Worm (Caenorhabditis elegans) whole organism, young adult: ENCODE data around the gene pid-5.
"Not testable (repeated sequence)": the region's sequence is repeated elsewhere in the genome, so short reads cannot be mapped to it uniquely, and the experiment has no call there.

ENCODE experiments used
- B0336.3 ChIP-seq: fragments of 200-800 bp; sonication (Bioruptor generic); IDR thresholded peaks from 2 replicates; pipeline ENCODE4 v1.3.6; 2022; ENCODE audit warnings: missing genetic modification characterization, missing compliant biosample characterization
- C17E4.6 ChIP-seq: fragments of 200-800 bp; sonication (Bioruptor generic); IDR thresholded peaks from 2 replicates; pipeline ENCODE4 v1.3.6; 2022; ENCODE audit warnings: missing genetic modification reagents, missing genetic modification characterization, missing compliant biosample characterization
- F10E7.11 ChIP-seq: sonication (generic microtip); optimal IDR thresholded peaks from 2 replicates; lab custom pipeline; 2017; ENCODE audit warnings: mild to moderate bottlenecking, missing genetic modification characterization, moderate library complexity, missing compliant biosample characterization
- F22D6.2 ChIP-seq: sonication (generic microtip); optimal IDR thresholded peaks from 2 replicates; lab custom pipeline; 2016; ENCODE audit warnings: mild to moderate bottlenecking, missing genetic modification characterization, missing compliant biosample characterization
- F33H1.4 ChIP-seq: fragments of 200-800 bp; sonication (Bioruptor generic); IDR thresholded peaks from 2 replicates; pipeline ENCODE4 v1.3.6; 2022; ENCODE audit warnings: missing genetic modification reagents, missing genetic modification characterization, missing compliant biosample characterization
- F49E8.2 ChIP-seq: sonication (generic microtip); optimal IDR thresholded peaks from 3 replicates; lab custom pipeline; 2017; ENCODE audit warnings: missing genetic modification characterization, mild to moderate bottlenecking, missing compliant biosample characterization, antibody characterized with exemption, moderate library complexity; ENCODE audit not compliant: insufficient read depth
- T26A5.8 ChIP-seq: sonication (generic microtip); optimal IDR thresholded peaks from 2 replicates; lab custom pipeline; 2016; ENCODE audit warnings: missing genetic modification characterization, missing compliant biosample characterization
- Y53F4B.3 ChIP-seq: fragments of 200-800 bp; sonication (Bioruptor generic); IDR thresholded peaks from 2 replicates; pipeline ENCODE4 v1.3.6; 2022; ENCODE audit warnings: missing genetic modification reagents, missing genetic modification characterization, missing compliant biosample characterization
- Y56A3A.18 ChIP-seq: fragments of 200-800 bp; sonication (Bioruptor generic); IDR thresholded peaks from 2 replicates; pipeline ENCODE4 v1.3.6; 2022; ENCODE audit warnings: missing genetic modification reagents, missing genetic modification characterization, missing compliant biosample characterization
- Y95B8A.8 ChIP-seq: fragments of 200-800 bp; sonication (Bioruptor generic); IDR thresholded peaks from 2 replicates; pipeline ENCODE4 v1.3.6; 2022; ENCODE audit warnings: missing genetic modification reagents, missing genetic modification characterization, missing compliant biosample characterization
- attf-6 ChIP-seq: fragments of 200-800 bp; sonication (Bioruptor generic); IDR thresholded peaks from 2 replicates; pipeline ENCODE4 v1.3.6; 2022; ENCODE audit warnings: missing genetic modification reagents, missing genetic modification characterization, missing compliant biosample characterization
- bed-1 ChIP-seq: fragments of 200-800 bp; sonication (Bioruptor generic); IDR thresholded peaks from 2 replicates; pipeline ENCODE4 v1.3.6; 2022; ENCODE audit warnings: missing genetic modification reagents, missing genetic modification characterization, missing compliant biosample characterization
- ceh-58 ChIP-seq: fragments of 200-800 bp; sonication (Bioruptor generic); IDR thresholded peaks from 2 replicates; pipeline ENCODE4 v1.3.6; 2022; ENCODE audit warnings: missing genetic modification characterization, missing compliant biosample characterization
- die-1 ChIP-seq: sonication (generic microtip); optimal IDR thresholded peaks from 2 replicates; lab custom pipeline; 2016; ENCODE audit warnings: missing genotype, mild to moderate bottlenecking, missing genetic modification characterization, missing compliant biosample characterization
- dox-1 ChIP-seq: fragments of 200-800 bp; sonication (Bioruptor generic); IDR thresholded peaks from 2 replicates; pipeline ENCODE4 v1.3.6; 2022; ENCODE audit warnings: missing genetic modification reagents, missing genetic modification characterization, missing compliant biosample characterization
- dpff-1 ChIP-seq: sonication (generic microtip); optimal IDR thresholded peaks from 2 replicates; lab custom pipeline; 2017; ENCODE audit warnings: mild to moderate bottlenecking, missing genetic modification characterization, missing compliant biosample characterization
- egl-18 ChIP-seq: fragments of 200-800 bp; sonication (Bioruptor generic); IDR thresholded peaks from 2 replicates; pipeline ENCODE4 v1.3.6; 2022; ENCODE audit warnings: missing genetic modification reagents, missing genetic modification characterization, missing compliant biosample characterization
- egl-44 ChIP-seq: fragments of 200-800 bp; sonication (Bioruptor generic); IDR thresholded peaks from 2 replicates; pipeline ENCODE4 v1.3.6; 2022; ENCODE audit warnings: missing genetic modification reagents, missing genetic modification characterization, missing compliant biosample characterization
- gei-17 ChIP-seq: fragments of 200-800 bp; sonication (Bioruptor generic); optimal IDR thresholded peaks from 2 replicates; lab custom pipeline; 2018; ENCODE audit warnings: mild to moderate bottlenecking, missing genetic modification characterization, missing compliant biosample characterization
- him-1 ChIP-seq: sonication (generic microtip); optimal IDR thresholded peaks from 2 replicates; lab custom pipeline; 2016; ENCODE audit warnings: missing genotype, missing genetic modification reagents, missing genetic modification characterization, missing compliant biosample characterization
- hmg-1.2 ChIP-seq: fragments of 200-800 bp; sonication (Bioruptor generic); IDR thresholded peaks from 2 replicates; pipeline ENCODE4 v1.3.6; 2022; ENCODE audit warnings: missing genetic modification reagents, missing genetic modification characterization, missing compliant biosample characterization
- hmg-20 ChIP-seq: fragments of 200-800 bp; sonication (Bioruptor generic); IDR thresholded peaks from 2 replicates; pipeline ENCODE4 v1.3.6; 2022; ENCODE audit warnings: missing genetic modification reagents, missing genetic modification characterization, missing compliant biosample characterization
- let-607 ChIP-seq, 2 experiments: fragments of 200-800 bp in 1 of 2; sonication (Bioruptor generic) in 1 of 2; sonication (generic microtip) in 1 of 2; optimal IDR thresholded peaks; 2 replicates each; lab custom pipeline; 2016 to 2018; ENCODE audit warnings: mild to moderate bottlenecking in 2 of 2, missing compliant biosample characterization in 2 of 2, missing genetic modification characterization in 2 of 2, moderate library complexity in 2 of 2, missing genotype in 1 of 2
- lin-54 ChIP-seq: fragments of 200-800 bp; sonication (Bioruptor generic); optimal IDR thresholded peaks from 2 replicates; lab custom pipeline; 2018; ENCODE audit warnings: mild to moderate bottlenecking, missing genetic modification characterization, missing compliant biosample characterization
- lir-1 ChIP-seq: fragments of 200-800 bp; sonication (Bioruptor generic); conservative IDR thresholded peaks from 2 replicates; pipeline ENCODE4 v1.3.6; 2022; ENCODE audit warnings: missing genetic modification reagents, missing genetic modification characterization, missing compliant biosample characterization
- madf-3 ChIP-seq: fragments of 200-800 bp; sonication (Bioruptor generic); IDR thresholded peaks from 2 replicates; pipeline ENCODE4 v1.3.6; 2022; ENCODE audit warnings: missing genetic modification reagents, missing genetic modification characterization, missing compliant biosample characterization
- madf-6 ChIP-seq: fragments of 200-800 bp; sonication (Bioruptor generic); IDR thresholded peaks from 2 replicates; pipeline ENCODE4 v1.3.6; 2022; ENCODE audit warnings: missing genetic modification reagents, missing genetic modification characterization, missing compliant biosample characterization
- nfya-2 ChIP-seq: fragments of 200-800 bp; sonication (Bioruptor generic); IDR thresholded peaks from 2 replicates; pipeline ENCODE4 v1.3.6; 2022; ENCODE audit warnings: missing genetic modification reagents, missing genetic modification characterization, missing compliant biosample characterization
- nhr-27 ChIP-seq: fragments of 200-800 bp; sonication (Bioruptor generic); optimal IDR thresholded peaks from 2 replicates; lab custom pipeline; 2018; ENCODE audit warnings: mild to moderate bottlenecking, missing genetic modification characterization, moderate library complexity, missing compliant biosample characterization
- nhr-80 ChIP-seq: sonication (generic microtip); optimal IDR thresholded peaks from 2 replicates; lab custom pipeline; 2016; ENCODE audit warnings: missing genetic modification characterization, missing compliant biosample characterization
- pha-4 ChIP-seq: fragments of 150-350 bp; sonication (generic microtip); optimal IDR thresholded peaks from 2 replicates; lab custom pipeline; 2014; ENCODE audit warnings: missing biosample characterization, missing genetic modification reagents, missing genetic modification characterization
- rec-8 ChIP-seq, 2 experiments: sonication (generic microtip); optimal IDR thresholded peaks; 2 replicates each; lab custom pipeline; 2016; ENCODE audit warnings: mild to moderate bottlenecking in 2 of 2, missing genetic modification characterization in 2 of 2, missing genetic modification reagents in 2 of 2, missing genotype in 2 of 2, missing biosample characterization in 1 of 2, missing compliant biosample characterization in 1 of 2, moderate library complexity in 1 of 2
- sea-2 ChIP-seq: fragments of 200-800 bp; sonication (Bioruptor generic); IDR thresholded peaks from 2 replicates; pipeline ENCODE4 v1.3.6; 2022; ENCODE audit warnings: missing genetic modification characterization, missing compliant biosample characterization
- tbp1 ChIP-seq: fragments of 200-800 bp; sonication (Bioruptor generic); optimal IDR thresholded peaks from 2 replicates; lab custom pipeline; 2018; ENCODE audit warnings: mild to moderate bottlenecking, missing genetic modification characterization, missing compliant biosample characterization
- tbx-9 ChIP-seq: sonication (generic microtip); optimal IDR thresholded peaks from 2 replicates; lab custom pipeline; 2016; ENCODE audit warnings: borderline replicate concordance, missing genetic modification characterization, inconsistent platforms, missing compliant biosample characterization
- unc-130 ChIP-seq: sonication (generic microtip); optimal IDR thresholded peaks from 2 replicates; lab custom pipeline; 2016; ENCODE audit warnings: missing genetic modification reagents, missing genetic modification characterization, missing compliant biosample characterization
- zfh-2 ChIP-seq: fragments of 200-800 bp; sonication (Bioruptor generic); conservative IDR thresholded peaks from 2 replicates; pipeline ENCODE4 v1.3.6; 2022; ENCODE audit warnings: missing genetic modification reagents, missing genetic modification characterization, missing compliant biosample characterization
- ztf-22 ChIP-seq: fragments of 200-800 bp; sonication (Bioruptor generic); optimal IDR thresholded peaks from 2 replicates; lab custom pipeline; 2018; ENCODE audit warnings: mild to moderate bottlenecking, missing genetic modification characterization, moderate library complexity, missing compliant biosample characterization
- ztf-28 ChIP-seq: fragments of 200-800 bp; sonication (Bioruptor generic); IDR thresholded peaks from 2 replicates; pipeline ENCODE4 v1.3.6; 2022; ENCODE audit warnings: missing genetic modification reagents, missing genetic modification characterization, missing compliant biosample characterization

pid-5 gene

ce11 chrV:4199185-4199584 is 23.5 kb downstream of the pid-5 start, which contains the start of gene rpac-40:
Gene rpac-40, plus strand, starts transcription at chrV:4199485.
- TF ChIP-seq dpff-1 (tag; lab: Kevin White, UChicago) (no peak), madf-6 (0 out of 2 replicates have a peak, but pooled peaks have one; percentile 10), F49E8.2 (tag; lab: Kevin White, UChicago) (no peak), egl-44 (GFP tag; lab: Robert Waterston, UW) (no peak), lin-54 (GFP tag; lab: Kevin White, UChicago) (no peak), ztf-22 (GFP tag; lab: Kevin White, UChicago) (no peak)

- TF ChIP-seq nfya-2 (GFP tag; lab: Robert Waterston, UW), result no peak
- TF ChIP-seq Y56A3A.18 (GFP tag; lab: Robert Waterston, UW), result no peak
- no peak for TF ChIP-seq tbx-9
- no peak for TF ChIP-seq gei-17
- TF ChIP-seq nhr-80, result no peak
- no peak for TF ChIP-seq B0336.3 (GFP tag; lab: Robert Waterston, UW)
- TF ChIP-seq F22D6.2 (tag; lab: Kevin White, UChicago), result no peak
- TF ChIP-seq Y95B8A.8 (GFP tag; lab: Robert Waterston, UW), result no peak
- TF ChIP-seq let-607 (tag; optimal IDR thresholded peaks at IDR 0.05; lab: Kevin White, UChicago), result no peak
- no peak for TF ChIP-seq hmg-20 (GFP tag; lab: Robert Waterston, UW)
- no peak for TF ChIP-seq bed-1 (GFP tag; lab: Robert Waterston, UW)
These were observed 28.7 kb downstream of the pid-5 start, which contains the start of gene H43I07.1 for ce11 chrV:4204421-4204820. Gene H43I07.1, plus strand, starts transcription at chrV:4204721.

ce11 chrV:4211521-4211920 is 35.8 kb downstream of the pid-5 start:
- TF ChIP-seq ztf-28 (GFP tag; lab: Robert Waterston, UW) (no peak), pha-4 (tag; lab: Kevin White, UChicago) (no peak), hmg-1.2 (GFP tag; lab: Robert Waterston, UW) (no peak), sea-2 (GFP tag; lab: Robert Waterston, UW) (no peak), egl-18 (no peak), C17E4.6 (GFP tag; lab: Robert Waterston, UW) (no peak)

- TF ChIP-seq egl-44 (GFP tag; lab: Robert Waterston, UW); let-607 (tag; optimal IDR thresholded peaks at IDR 0.05; lab: Kevin White, UChicago); B0336.3 (GFP tag; lab: Robert Waterston, UW): not testable (repeated sequence)
These were observed 40.2 kb downstream of the pid-5 start, which contains the start of gene H43I07.4 for ce11 chrV:4215856-4216255. Gene H43I07.4, plus strand, starts transcription at chrV:4216156.

ce11 chrV:4216902-4217301 is 41.2 kb downstream of the pid-5 start:
- TF ChIP-seq F33H1.4 (GFP tag; lab: Robert Waterston, UW) (no peak), tbx-9 (no peak), rec-8 (tag; optimal IDR thresholded peaks at IDR 0.05; lab: Kevin White, UChicago) (no peak), lir-1 (GFP tag; lab: Robert Waterston, UW) (no peak), tbp1 (no peak), ceh-58 (GFP tag; lab: Robert Waterston, UW) (no peak), T26A5.8 (tag; lab: Kevin White, UChicago) (no peak), ztf-22 (GFP tag; lab: Kevin White, UChicago) (no peak), nhr-27 (tag; lab: Kevin White, UChicago) (no peak), attf-6 (GFP tag; lab: Robert Waterston, UW) (no peak), hmg-20 (GFP tag; lab: Robert Waterston, UW) (no peak), Y53F4B.3 (GFP tag; lab: Robert Waterston, UW) (no peak), F10E7.11 (tag; lab: Kevin White, UChicago) (no peak), die-1 (tag; lab: Kevin White, UChicago) (no peak), him-1 (tag; lab: Kevin White, UChicago) (no peak), dox-1 (GFP tag; lab: Robert Waterston, UW) (no peak), madf-3 (no peak), Y56A3A.18 (GFP tag; lab: Robert Waterston, UW) (no peak), zfh-2 (GFP tag; lab: Robert Waterston, UW) (no peak), unc-130 (GFP tag; lab: Kevin White, UChicago) (no peak)
